Worm (Caenorhabditis elegans): ENCODE results near the gene M153.5.

DNA sequence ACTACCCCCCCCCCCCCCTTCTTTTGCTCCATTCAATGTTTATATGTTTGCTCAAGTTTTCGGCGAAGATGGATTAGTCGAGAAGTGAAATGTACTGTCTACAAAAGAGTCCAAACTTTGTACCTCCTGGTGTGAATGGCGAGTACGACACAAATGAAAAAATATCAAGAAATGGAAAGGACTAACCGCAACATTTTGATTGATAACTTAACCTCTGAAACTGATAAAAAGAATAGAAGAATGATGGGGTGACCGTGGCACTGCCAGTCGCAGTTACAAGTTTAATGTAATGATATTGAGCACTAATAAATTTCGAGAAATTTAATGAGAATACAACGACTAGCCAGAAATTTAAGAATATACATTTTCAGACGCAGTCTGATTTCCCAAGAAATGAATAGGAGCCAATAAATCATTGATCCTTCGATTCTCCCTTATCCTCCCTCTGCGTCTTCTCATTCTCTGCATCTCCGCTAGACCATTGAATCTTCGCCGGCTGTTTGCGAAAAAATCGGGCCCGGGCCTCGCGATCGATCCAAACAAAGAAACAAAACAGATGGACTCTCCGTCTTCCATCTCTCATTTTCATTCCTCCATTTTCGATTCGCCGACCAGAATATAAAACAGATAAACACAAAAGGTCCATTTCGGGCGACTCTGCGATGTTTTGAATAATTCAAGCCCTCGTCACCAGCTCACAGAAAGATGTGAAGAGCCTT, 31.1 kb downstream of the M153.5 start:
- peak; percentile 49 for TF ChIP-seq aha-1 (tag)
- TF ChIP-seq nhr-11 (tag; optimal IDR thresholded peaks at IDR 0.05), result no peak
- no peak for TF ChIP-seq lin-15B (tag; optimal IDR thresholded peaks at IDR 0.05)
- TF ChIP-seq nhr-28 (tag; optimal IDR thresholded peaks at IDR 0.05), result peak; percentile 15
- no peak for TF ChIP-seq ztf-11 (tag; optimal IDR thresholded peaks at IDR 0.05)
- no peak for TF ChIP-seq dpl-1 (GFP tag; optimal IDR thresholded peaks at IDR 0.05)
- TF ChIP-seq sdz-12 (GFP tag; optimal IDR thresholded peaks at IDR 0.05), result no peak
- TF ChIP-seq ama-1 (optimal IDR thresholded peaks at IDR 0.05), result no peak
- TF ChIP-seq unc-130 (GFP tag; optimal IDR thresholded peaks at IDR 0.05), result no peak
- TF ChIP-seq unc-62 (GFP tag; optimal IDR thresholded peaks at IDR 0.05 in 1 of 2), result peak in 1 of 2 experiments; percentile 85
- TF ChIP-seq unc-62 (tag; optimal IDR thresholded peaks at IDR 0.05), result no peak
- no peak for TF ChIP-seq ZK546.5 (tag; optimal IDR thresholded peaks at IDR 0.05)
- TF ChIP-seq attf-4 (tag; optimal IDR thresholded peaks at IDR 0.05), result no peak
- no peak for TF ChIP-seq egl-27 (tag; optimal IDR thresholded peaks at IDR 0.05)

Measured in whole organism, L4 larva.